Worm (Caenorhabditis elegans) whole organism, early embryonic: Measurements from ENCODE around the gene C37C3.2.

Experiments
- B0310.2 ChIP-seq: sonication (generic microtip); optimal IDR thresholded peaks from 2 replicates; lab custom pipeline; 2016; ENCODE audit warnings: mild to moderate bottlenecking, missing genetic modification characterization, missing compliant biosample characterization
- F13C5.2 ChIP-seq: sonication (generic microtip); optimal IDR thresholded peaks from 2 replicates; lab custom pipeline; 2017; ENCODE audit warnings: mild to moderate bottlenecking, missing genetic modification characterization, inconsistent platforms, missing compliant biosample characterization
- aly-1 ChIP-seq: sonication (generic microtip); optimal IDR thresholded peaks from 2 replicates; lab custom pipeline; 2016; ENCODE audit warnings: missing genetic modification characterization, missing compliant biosample characterization
- ama-1 ChIP-seq: fragments of 150-350 bp; optimal IDR thresholded peaks from 2 replicates; lab custom pipeline; 2014
- ceh-13 ChIP-seq: fragments of 200-800 bp; sonication (Bioruptor generic); optimal IDR thresholded peaks from 2 replicates; lab custom pipeline; 2018; ENCODE audit warnings: mild to moderate bottlenecking, missing genetic modification characterization, missing compliant biosample characterization
- ceh-36 ChIP-seq: sonication (generic microtip); optimal IDR thresholded peaks from 2 replicates; lab custom pipeline; 2016; ENCODE audit warnings: missing genetic modification characterization, inconsistent platforms, missing compliant biosample characterization
- ets-7 ChIP-seq: sonication (generic microtip); optimal IDR thresholded peaks from 2 replicates; lab custom pipeline; 2016; ENCODE audit warnings: missing genotype, missing genetic modification characterization, missing compliant biosample characterization
- flt-1 ChIP-seq: fragments of 200-800 bp; sonication (Bioruptor generic); IDR thresholded peaks from 2 replicates; pipeline ENCODE4 v1.3.6; 2022; ENCODE audit warnings: missing genetic modification characterization, missing compliant biosample characterization
- hmbx-1 ChIP-seq: sonication (generic microtip); optimal IDR thresholded peaks from 2 replicates; lab custom pipeline; 2016; ENCODE audit warnings: mild to moderate bottlenecking, missing genetic modification characterization, missing compliant biosample characterization
- hmg-4 ChIP-seq: fragments of 200-800 bp; sonication (Bioruptor generic); optimal IDR thresholded peaks from 2 replicates; lab custom pipeline; 2018; ENCODE audit warnings: mild to moderate bottlenecking, missing genetic modification characterization, missing compliant biosample characterization
- hnd-1 ChIP-seq: sonication (generic microtip); optimal IDR thresholded peaks from 2 replicates; lab custom pipeline; 2016; ENCODE audit warnings: missing genetic modification characterization, missing compliant biosample characterization
- pes-1 ChIP-seq: fragments of 200-800 bp; sonication (Bioruptor generic); IDR thresholded peaks from 2 replicates; pipeline ENCODE4 v1.3.6; 2022; ENCODE audit warnings: missing genetic modification reagents, missing genetic modification characterization, missing compliant biosample characterization
- scrt-1 ChIP-seq: fragments of 200-800 bp; sonication (Bioruptor generic); IDR thresholded peaks from 2 replicates; pipeline ENCODE4 v1.3.6; 2022; ENCODE audit warnings: missing genetic modification characterization, missing compliant biosample characterization
- sea-1 ChIP-seq: fragments of 200-800 bp; sonication (Bioruptor generic); conservative IDR thresholded peaks from 2 replicates; pipeline ENCODE4 v1.3.6; 2022; ENCODE audit warnings: missing genetic modification characterization, missing compliant biosample characterization
- tbx-11 ChIP-seq: fragments of 200-800 bp; sonication (Bioruptor generic); IDR thresholded peaks from 2 replicates; pipeline ENCODE4 v1.3.6; 2022; ENCODE audit warnings: missing genetic modification characterization, missing compliant biosample characterization
- tbx-37 ChIP-seq: fragments of 200-800 bp; sonication (Bioruptor generic); conservative IDR thresholded peaks from 2 replicates; pipeline ENCODE4 v1.3.6; 2022; ENCODE audit warnings: missing genetic modification reagents, missing genetic modification characterization, missing compliant biosample characterization
- tra-4 ChIP-seq: sonication (generic microtip); optimal IDR thresholded peaks from 2 replicates; lab custom pipeline; 2017; ENCODE audit warnings: missing genetic modification characterization, missing compliant biosample characterization

Gene C37C3.2

ce11 chrV:7826917-7827316, 28.8 kb upstream of the C37C3.2 start, which contains the start of gene mig-6:
mig-6 (plus strand) TSS chrV:7827217.
- TF ChIP-seq tbx-37 (GFP tag; lab: Robert Waterston, UW) (no peak), B0310.2 (no peak), ceh-13 (no peak), aly-1 (tag; lab: Kevin White, UChicago) (no peak), ceh-36 (tag; lab: Kevin White, UChicago) (no peak), pes-1 (GFP tag; lab: Robert Waterston, UW) (no peak), hmg-4 (GFP tag; lab: Kevin White, UChicago) (no peak), tra-4 (tag; lab: Kevin White, UChicago) (no peak)

DNA sequence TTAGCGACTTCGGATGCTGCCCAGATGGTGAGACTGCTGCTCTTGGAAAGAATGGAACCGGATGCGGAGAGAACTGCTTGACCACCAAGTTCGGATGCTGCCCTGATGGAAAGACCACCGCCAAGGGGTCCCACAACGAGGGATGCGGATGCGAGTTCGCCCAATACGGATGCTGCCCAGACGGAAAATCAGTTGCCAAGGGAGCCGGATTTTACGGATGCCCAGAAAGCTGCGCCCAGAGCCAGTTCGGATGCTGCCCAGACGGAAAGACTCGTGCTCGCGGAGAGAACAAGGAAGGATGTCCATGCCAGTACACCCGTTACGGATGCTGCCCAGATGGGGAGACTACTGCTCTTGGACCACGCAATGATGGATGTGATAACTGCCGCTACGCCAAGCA, 24.8 kb upstream of the C37C3.2 start:
- no peak for TF ChIP-seq tra-4 (tag; lab: Kevin White, UChicago)
- no peak for TF ChIP-seq tbx-11 (GFP tag; lab: Robert Waterston, UW)
- TF ChIP-seq scrt-1 (GFP tag; lab: Robert Waterston, UW) = no peak
- no peak for TF ChIP-seq ama-1 (lab: Kevin White, UChicago)
- no peak for TF ChIP-seq sea-1 (GFP tag; lab: Robert Waterston, UW)
- TF ChIP-seq F13C5.2 (tag; lab: Kevin White, UChicago) = no peak
- no peak for TF ChIP-seq ceh-36 (tag; lab: Kevin White, UChicago)
- no peak for TF ChIP-seq hnd-1 (tag; lab: Kevin White, UChicago)
- no peak for TF ChIP-seq tbx-37 (GFP tag; lab: Robert Waterston, UW)
- no peak for TF ChIP-seq ets-7 (tag; lab: Kevin White, UChicago)
- no peak for TF ChIP-seq aly-1 (tag; lab: Kevin White, UChicago)
- no peak for TF ChIP-seq B0310.2
- TF ChIP-seq pes-1 (GFP tag; lab: Robert Waterston, UW) = no peak
- TF ChIP-seq hmbx-1 = no peak
- TF ChIP-seq ceh-13 = no peak
- no peak for TF ChIP-seq hmg-4 (GFP tag; lab: Kevin White, UChicago)
- no peak for TF ChIP-seq flt-1

ce11 chrV:7836911-7837310, 18.8 kb upstream of the C37C3.2 start, which contains the start of gene txt-5:
txt-5 (minus strand) TSS chrV:7837134.
- TF ChIP-seq ama-1 (lab: Kevin White, UChicago) (no peak), hmbx-1 (no peak), tbx-11 (GFP tag; lab: Robert Waterston, UW) (no peak), hnd-1 (tag; lab: Kevin White, UChicago) (no peak), hmg-4 (GFP tag; lab: Kevin White, UChicago) (no peak), F13C5.2 (tag; lab: Kevin White, UChicago) (no peak), tbx-37 (GFP tag; lab: Robert Waterston, UW) (no peak), B0310.2 (no peak), scrt-1 (GFP tag; lab: Robert Waterston, UW) (no peak), ceh-13 (no peak), sea-1 (GFP tag; lab: Robert Waterston, UW) (no peak), pes-1 (GFP tag; lab: Robert Waterston, UW) (no peak), ets-7 (tag; lab: Kevin White, UChicago) (no peak), ceh-36 (tag; lab: Kevin White, UChicago) (no peak), tra-4 (tag; lab: Kevin White, UChicago) (no peak), aly-1 (tag; lab: Kevin White, UChicago) (no peak), flt-1 (no peak)

ce11 chrV:7837809-7838208, 17.9 kb upstream of the C37C3.2 start, which contains the start of gene ttr-33:
ttr-33 (minus strand) TSS chrV:7837909.
- TF ChIP-seq ceh-13 = no peak
- TF ChIP-seq ama-1 (lab: Kevin White, UChicago) = no peak
- no peak for TF ChIP-seq B0310.2
- no peak for TF ChIP-seq flt-1
- TF ChIP-seq ets-7 (tag; lab: Kevin White, UChicago) = no peak
- TF ChIP-seq pes-1 (GFP tag; lab: Robert Waterston, UW) = no peak
- no peak for TF ChIP-seq scrt-1 (GFP tag; lab: Robert Waterston, UW)
- no peak for TF ChIP-seq tbx-37 (GFP tag; lab: Robert Waterston, UW)
- TF ChIP-seq aly-1 (tag; lab: Kevin White, UChicago) = no peak

- TF ChIP-seq hmbx-1 (no peak), ets-7 (tag; lab: Kevin White, UChicago) (no peak), F13C5.2 (tag; lab: Kevin White, UChicago) (no peak), scrt-1 (GFP tag; lab: Robert Waterston, UW) (no peak), hmg-4 (GFP tag; lab: Kevin White, UChicago) (no peak), tbx-37 (GFP tag; lab: Robert Waterston, UW) (no peak), ceh-13 (no peak), tra-4 (tag; lab: Kevin White, UChicago) (no peak), pes-1 (GFP tag; lab: Robert Waterston, UW) (no peak)
These were observed 16.3 kb upstream of the C37C3.2 start, which contains the start of gene C37C3.12 for ce11 chrV:7839485-7839884. C37C3.12 (minus strand) TSS chrV:7839585.

DNA sequence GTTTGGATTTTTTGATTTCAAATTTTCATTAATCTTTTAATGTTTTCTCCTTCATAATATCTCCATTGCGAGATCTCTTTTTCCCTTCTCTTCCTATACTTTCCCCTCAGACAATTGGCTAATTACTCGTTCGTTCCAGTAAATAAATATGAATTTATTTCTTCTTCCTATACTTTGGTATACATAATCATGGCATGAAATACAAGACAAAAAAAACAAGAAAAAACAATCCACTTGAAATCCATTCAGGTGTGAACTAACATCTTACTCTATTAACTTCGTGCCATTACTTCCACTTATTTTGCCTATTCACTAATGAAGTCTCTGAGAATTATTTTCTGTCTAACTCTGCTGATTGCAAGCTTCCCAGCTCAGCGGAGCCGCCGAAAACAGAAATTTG, 13.5 kb upstream of the C37C3.2 start, which contains the start of gene grd-8:
grd-8 (plus strand) TSS at position 301 of the 400 bp plus-strand sequence.
- no peak for TF ChIP-seq ets-7 (tag; lab: Kevin White, UChicago)

- no peak for TF ChIP-seq tbx-11 (GFP tag; lab: Robert Waterston, UW)
- no peak for TF ChIP-seq aly-1 (tag; lab: Kevin White, UChicago)
- TF ChIP-seq scrt-1 (GFP tag; lab: Robert Waterston, UW) = no peak
- TF ChIP-seq hmbx-1 = no peak
- no peak for TF ChIP-seq flt-1
- TF ChIP-seq ets-7 (tag; lab: Kevin White, UChicago) = no peak
- TF ChIP-seq ceh-36 (tag; lab: Kevin White, UChicago) = no peak
- TF ChIP-seq B0310.2 = no peak
- TF ChIP-seq pes-1 (GFP tag; lab: Robert Waterston, UW) = no peak
- no peak for TF ChIP-seq tra-4 (tag; lab: Kevin White, UChicago)
- TF ChIP-seq hmg-4 (GFP tag; lab: Kevin White, UChicago) = no peak
- TF ChIP-seq hnd-1 (tag; lab: Kevin White, UChicago) = no peak
- no peak for TF ChIP-seq F13C5.2 (tag; lab: Kevin White, UChicago)
- TF ChIP-seq ceh-13 = no peak
- TF ChIP-seq ama-1 (lab: Kevin White, UChicago) = no peak
- TF ChIP-seq tbx-37 (GFP tag; lab: Robert Waterston, UW) = no peak
- TF ChIP-seq sea-1 (GFP tag; lab: Robert Waterston, UW) = no peak
These were observed 8.6 kb upstream of the C37C3.2 start, which contains the start of gene memo-1 for ce11 chrV:7847170-7847569. memo-1 (minus strand) TSS chrV:7847171.
